Fruit fly (Drosophila melanogaster): Measurements from ENCODE around the gene cona.

Gene cona

dm6 chr3R:18385593-18385992 lies at the start of gene cona:
Gene cona (plus strand): TSS chr3R:18385828.
- TF ChIP-seq emc (GFP tag; optimal IDR thresholded peaks at IDR 0.05) (no peak), Bgb (GFP tag; IDR thresholded peaks at IDR 0.05; ENCODE audit: partially characterized antibody) (no peak), CG11247 (GFP tag; IDR thresholded peaks at IDR 0.05) (no peak), eyg (GFP tag; optimal IDR thresholded peaks at IDR 0.05) (no peak), CG2129 (GFP tag; IDR thresholded peaks at IDR 0.05; ENCODE audit: partially characterized antibody) (no peak), tna (GFP tag; IDR thresholded peaks at IDR 0.05; ENCODE audit: partially characterized antibody) (no peak), E2f1 (GFP tag; IDR thresholded peaks at IDR 0.05) (no peak), CTCF (GFP tag; optimal IDR thresholded peaks at IDR 0.05) (no peak), shn (GFP tag; optimal IDR thresholded peaks at IDR 0.05) (no peak), BEAF-32 (GFP tag; optimal IDR thresholded peaks at IDR 0.05) (no peak), sima (GFP tag; optimal IDR thresholded peaks at IDR 0.05) (no peak), sens (GFP tag) (no peak), CG10654 (GFP tag; optimal IDR thresholded peaks at IDR 0.05) (no peak), fd96Cb (tag; optimal IDR thresholded peaks at IDR 0.05) (no peak), D19A (tag; optimal IDR thresholded peaks at IDR 0.05) (no peak), al (GFP tag; IDR thresholded peaks at IDR 0.05) (no peak), stc (GFP tag; IDR thresholded peaks at IDR 0.05) (no peak), CG15601 (tag; optimal IDR thresholded peaks at IDR 0.05) (no peak), CG15514 (GFP tag; optimal IDR thresholded peaks at IDR 0.05) (peak; percentile 24), CG11398 (GFP tag; optimal IDR thresholded peaks at IDR 0.05) (no peak), ind (GFP tag; optimal IDR thresholded peaks at IDR 0.05) (no peak), MBD-R2 (GFP tag; IDR thresholded peaks at IDR 0.05) (0 out of 2 replicates have a peak, but pooled peaks have one; percentile 33), CG12659 (GFP tag; optimal IDR thresholded peaks at IDR 0.05) (peak; percentile 6), CG32767 (GFP tag; IDR thresholded peaks at IDR 0.05) (no peak), Hmx (GFP tag; optimal IDR thresholded peaks at IDR 0.05) (no peak), Scr (GFP tag; IDR thresholded peaks at IDR 0.05; ENCODE audit: partially characterized antibody) (peak; percentile 26; the same call in 1 of the 2 replicates), luna (GFP tag; optimal IDR thresholded peaks at IDR 0.05) (no peak), CG11560 (tag; IDR thresholded peaks at IDR 0.05) (no peak), sens-2 (GFP tag; IDR thresholded peaks at IDR 0.05) (no peak), otp (GFP tag; IDR thresholded peaks at IDR 0.05) (no peak), pzg (GFP tag; optimal IDR thresholded peaks at IDR 0.05) (peak; percentile 42), fd102C (GFP tag; optimal IDR thresholded peaks at IDR 0.05) (no peak), Dref (GFP tag; IDR thresholded peaks at IDR 0.05) (peak; percentile 55), Fer3 (tag; optimal IDR thresholded peaks at IDR 0.05) (no peak), Rx (GFP tag; IDR thresholded peaks at IDR 0.05) (no peak), eve (GFP tag; optimal IDR thresholded peaks at IDR 0.05) (no peak), cad (GFP tag; optimal IDR thresholded peaks at IDR 0.05) (no peak), zf30C (GFP tag; optimal IDR thresholded peaks at IDR 0.05) (no peak), Elba2 (GFP tag; optimal IDR thresholded peaks at IDR 0.05) (peak; percentile 86), CG10321 (GFP tag; IDR thresholded peaks at IDR 0.05) (no peak), Taf1 (GFP tag; IDR thresholded peaks at IDR 0.05) (no peak), Spps (tag; optimal IDR thresholded peaks at IDR 0.05) (no peak), twi (tag; optimal IDR thresholded peaks at IDR 0.05) (no peak), ssp (GFP tag; IDR thresholded peaks at IDR 0.05) (no peak), B-H2 (GFP tag; optimal IDR thresholded peaks at IDR 0.05) (no peak), phol (tag; optimal IDR thresholded peaks at IDR 0.05) (peak; percentile 97), bcd (GFP tag; optimal IDR thresholded peaks at IDR 0.05) (no peak), CG15269 (tag; optimal IDR thresholded peaks at IDR 0.05) (no peak), ci (GFP tag; IDR thresholded peaks at IDR 0.05) (no peak), Sry-β (GFP tag; optimal IDR thresholded peaks at IDR 0.05) (no peak), CG12155 (GFP tag; optimal IDR thresholded peaks at IDR 0.05) (no peak), ase (GFP tag; IDR thresholded peaks at IDR 0.05) (no peak), az2 (GFP tag; optimal IDR thresholded peaks at IDR 0.05) (no peak)
